Worm (Caenorhabditis elegans): ENCODE data around the gene C47E12.2.
"Not testable (repeated sequence)": the region's sequence is repeated elsewhere in the genome, so short reads cannot be mapped to it uniquely, and the experiment has no call there.

Gene C47E12.2

ce11 chrIV:10003372-10003771 lies at the start of gene C47E12.2, which contains the start of gene sars-1:
C47E12.2 (minus strand) TSS chrIV:10003502.
sars-1 (plus strand) TSS chrIV:10003726.
- no peak for TF ChIP-seq unc-62 (GFP tag; optimal IDR thresholded peaks at IDR 0.05)

ce11 chrIV:10051088-10051487 lies 47.8 kb upstream of the C47E12.2 start, which contains the start of gene T04B2.8:
T04B2.8 (minus strand) TSS chrIV:10051188.
- no peak for TF ChIP-seq unc-62 (GFP tag; optimal IDR thresholded peaks at IDR 0.05)

ce11 chrIV:10048268-10048667 lies 45.0 kb upstream of the C47E12.2 start:
- no peak for TF ChIP-seq unc-62 (GFP tag; optimal IDR thresholded peaks at IDR 0.05)

- TF ChIP-seq unc-62 (GFP tag; optimal IDR thresholded peaks at IDR 0.05), result no peak
These were observed 43.8 kb upstream of the C47E12.2 start, which contains the start of gene T04B2.3 for ce11 chrIV:10047108-10047507. T04B2.3 (plus strand) TSS chrIV:10047408.

ce11 chrIV:10046005-10046404 lies 42.7 kb upstream of the C47E12.2 start:
- TF ChIP-seq unc-62 (GFP tag; optimal IDR thresholded peaks at IDR 0.05), result no peak

- no peak for TF ChIP-seq unc-62 (GFP tag; optimal IDR thresholded peaks at IDR 0.05)
These were observed 39.6 kb upstream of the C47E12.2 start, which contains the start of gene frk-1 for ce11 chrIV:10042881-10043280. frk-1 (plus strand) TSS chrIV:10043181.

- TF ChIP-seq unc-62 (GFP tag; optimal IDR thresholded peaks at IDR 0.05), result no peak
These were observed 37.5 kb upstream of the C47E12.2 start, which contains the start of gene dhs-31 for ce11 chrIV:10040803-10041202. dhs-31 (minus strand) TSS chrIV:10040903.

ce11 chrIV:10036966-10037365 lies 33.7 kb upstream of the C47E12.2 start, which contains the start of gene F44D12.10:
F44D12.10 (minus strand) TSS chrIV:10037066.
- TF ChIP-seq unc-62 (GFP tag; optimal IDR thresholded peaks at IDR 0.05), result no peak

ce11 chrIV:10033053-10033452 lies 29.8 kb upstream of the C47E12.2 start, which contains the start of gene F44D12.6:
F44D12.6 (plus strand) TSS chrIV:10033353.
- no peak for TF ChIP-seq unc-62 (GFP tag; optimal IDR thresholded peaks at IDR 0.05)

- TF ChIP-seq unc-62 (GFP tag; optimal IDR thresholded peaks at IDR 0.05), result not testable (repeated sequence)
These were observed 25.5 kb upstream of the C47E12.2 start, which contains the start of the genes F44D12.16 and msd-2 for ce11 chrIV:10028779-10029178. F44D12.16 (plus strand) TSS chrIV:10029079. msd-2 (plus strand) TSS chrIV:10029083.

- TF ChIP-seq unc-62 (GFP tag; optimal IDR thresholded peaks at IDR 0.05), result no peak
These were observed 24.3 kb upstream of the C47E12.2 start, which contains the start of gene gipc-2 for ce11 chrIV:10027566-10027965. gipc-2 (minus strand) TSS chrIV:10027666.

ce11 chrIV:10026129-10026528 lies 22.8 kb upstream of the C47E12.2 start:
- no peak for TF ChIP-seq unc-62 (GFP tag; optimal IDR thresholded peaks at IDR 0.05)

- TF ChIP-seq unc-62 (GFP tag; optimal IDR thresholded peaks at IDR 0.05), result no peak
These were observed 19.7 kb upstream of the C47E12.2 start, which contains the start of gene F44D12.8 for ce11 chrIV:10022991-10023390. F44D12.8 (plus strand) TSS chrIV:10023291.

ce11 chrIV:10021283-10021682 lies 18.0 kb upstream of the C47E12.2 start, which contains the start of gene F44D12.19:
F44D12.19 (plus strand) TSS chrIV:10021583.
- TF ChIP-seq unc-62 (GFP tag; optimal IDR thresholded peaks at IDR 0.05), result no peak

ce11 chrIV:10017633-10018032 lies 14.3 kb upstream of the C47E12.2 start, which contains the start of gene F44D12.2:
F44D12.2 (minus strand) TSS chrIV:10017733.
- TF ChIP-seq unc-62 (GFP tag; optimal IDR thresholded peaks at IDR 0.05), result no peak

- no peak for TF ChIP-seq unc-62 (GFP tag; optimal IDR thresholded peaks at IDR 0.05)
These were observed 13.7 kb upstream of the C47E12.2 start, which contains the start of gene ent-7 for ce11 chrIV:10016977-10017376. ent-7 (plus strand) TSS chrIV:10017277.

ce11 chrIV:10009536-10009935 lies 6.2 kb upstream of the C47E12.2 start, which contains the start of gene magu-4:
magu-4 (plus strand) TSS chrIV:10009753.
- no peak for TF ChIP-seq unc-62 (GFP tag; optimal IDR thresholded peaks at IDR 0.05)

Data from whole organism, dauer.